Worm (Caenorhabditis elegans): ENCODE data around the gene fbxa-15.

DNA sequence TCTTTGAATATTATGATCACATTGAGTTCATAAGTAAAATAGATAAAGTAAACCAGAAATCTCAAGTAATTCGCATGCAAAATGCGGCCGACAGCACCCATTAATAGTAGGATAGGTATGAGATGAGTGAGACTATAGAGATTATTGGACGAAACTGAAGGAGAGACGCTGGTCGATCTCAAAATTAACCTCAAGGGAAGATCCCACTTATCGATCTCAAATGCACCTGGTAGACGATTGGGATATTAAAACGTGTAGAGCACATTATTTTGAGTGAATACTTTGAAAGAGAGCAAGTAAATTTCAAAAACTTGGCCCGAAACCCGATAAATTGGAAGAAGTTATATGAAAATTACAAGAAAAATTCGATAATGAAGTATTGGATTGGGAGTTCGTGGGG lies 24.2 kb upstream of the fbxa-15 start, which contains the start of gene Y82E9BL.6:
- TF ChIP-seq F44E2.7 (GFP tag; IDR thresholded peaks at IDR 0.05), result no peak
- TF ChIP-seq zag-1 (tag; optimal IDR thresholded peaks at IDR 0.05), result no peak
- no peak for TF ChIP-seq zfp-3 (GFP tag; conservative IDR thresholded peaks at IDR 0.05)
- no peak for TF ChIP-seq pha-4 (GFP tag; IDR thresholded peaks at IDR 0.05)
- TF ChIP-seq pha-4 (tag; optimal IDR thresholded peaks at IDR 0.05), result no peak
- TF ChIP-seq ceh-82 (tag; optimal IDR thresholded peaks at IDR 0.05), result no peak
- TF ChIP-seq fos-1 (tag; optimal IDR thresholded peaks at IDR 0.05), result no peak

Measured in whole organism, L4 larva.